Fruit fly (Drosophila melanogaster) whole organism: Measurements from ENCODE around the gene cype.

Source experiments
- Dll ChIP-seq: fragments of >200 bp; optimal IDR thresholded peaks from 2 replicates; lab custom pipeline; 2017
- psq ChIP-seq: fragments of >200 bp; optimal IDR thresholded peaks from 2 replicates; lab custom pipeline; 2017

dm6 chr2L:5298978-5299627 lies 27.9 kb upstream of the cype start:
- TF ChIP-seq psq (lab: Kevin White, UChicago), result no peak
- no peak for TF ChIP-seq Dll (lab: Kevin White, UChicago)
